Worm (Caenorhabditis elegans): ENCODE data around the gene sra-9.

ce11 chrII:9544386-9544785 lies 12.3 kb downstream of the sra-9 start, which contains the start of gene sra-7:
- TF ChIP-seq nhr-11 (tag; optimal IDR thresholded peaks at IDR 0.05) = no peak
- TF ChIP-seq nhr-129 (tag; optimal IDR thresholded peaks at IDR 0.05) = no peak
- no peak for TF ChIP-seq nhr-237 (tag; optimal IDR thresholded peaks at IDR 0.05)

Data from whole organism, L2 larva.